Fruit fly (Drosophila melanogaster): ENCODE measurements around the gene comt.

DNA sequence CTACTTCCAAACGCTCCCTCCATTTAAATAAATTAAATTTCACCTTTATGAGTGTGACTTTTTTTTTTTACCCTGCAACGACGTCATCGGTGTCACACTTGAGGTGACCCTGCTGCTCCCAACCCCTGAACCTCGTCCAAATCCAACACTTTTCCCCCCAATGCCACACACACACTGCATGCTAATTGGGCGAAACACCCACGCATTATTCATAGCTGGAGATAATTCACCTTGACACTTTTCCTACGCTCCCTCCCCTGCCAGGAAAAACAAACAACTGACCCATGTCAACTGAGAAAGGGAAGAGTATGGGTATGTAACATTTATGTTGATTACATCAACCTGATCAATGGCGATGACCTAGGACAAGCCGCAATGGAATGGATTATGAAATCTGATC is 39.5 kb upstream of the comt start:
- TF ChIP-seq Ets98B (GFP tag; IDR thresholded peaks at IDR 0.05) (no peak), gl (tag; optimal IDR thresholded peaks at IDR 0.05) (no peak), CG10348 (GFP tag; IDR thresholded peaks at IDR 0.05) (no peak), CG8159 (tag; optimal IDR thresholded peaks at IDR 0.05) (no peak), CG8301 (tag; optimal IDR thresholded peaks at IDR 0.05) (no peak), rn (GFP tag; IDR thresholded peaks at IDR 0.05) (no peak), D1 (tag; optimal IDR thresholded peaks at IDR 0.05) (no peak)
